Worm (Caenorhabditis elegans) whole organism, mixed stage, embryonic: ENCODE results near the gene T19D12.1.

Experiments used
- blmp-1 ChIP-seq: fragments of 150-350 bp; optimal IDR thresholded peaks from 2 replicates; lab custom pipeline; 2014; ENCODE audit warnings: missing biosample characterization, missing genetic modification characterization
- ceh-39 ChIP-seq: fragments of 150-350 bp; optimal IDR thresholded peaks from 2 replicates; lab custom pipeline; 2014; ENCODE audit warnings: missing biosample characterization, missing genetic modification characterization
- elt-1 ChIP-seq: sonication (generic microtip); optimal IDR thresholded peaks from 2 replicates; lab custom pipeline; 2017; ENCODE audit warnings: missing genetic modification characterization, mild to moderate bottlenecking, missing compliant biosample characterization, antibody characterized with exemption, moderate library complexity, borderline replicate concordance; ENCODE audit not compliant: insufficient read depth
- mep-1 ChIP-seq: fragments of 150-350 bp; optimal IDR thresholded peaks from 2 replicates; lab custom pipeline; 2017; ENCODE audit warnings: missing biosample characterization, missing genetic modification reagents, missing genetic modification characterization, inconsistent platforms
- mls-2 ChIP-seq: sonication (generic microtip); optimal IDR thresholded peaks from 2 replicates; lab custom pipeline; 2016; ENCODE audit warnings: mild to moderate bottlenecking, missing genetic modification characterization, moderate library complexity, missing compliant biosample characterization
- nhr-12 ChIP-seq: fragments of 150-350 bp; optimal IDR thresholded peaks from 2 replicates; lab custom pipeline; 2014; ENCODE audit warnings: missing biosample characterization, missing genetic modification characterization
- nhr-237 ChIP-seq: fragments of 150-350 bp; optimal IDR thresholded peaks from 2 replicates; lab custom pipeline; 2014; ENCODE audit warnings: missing biosample characterization, missing genetic modification characterization
- sem-2 ChIP-seq: fragments of 200-800 bp; sonication (Bioruptor generic); optimal IDR thresholded peaks from 2 replicates; lab custom pipeline; 2018; ENCODE audit warnings: mild to moderate bottlenecking, missing genetic modification characterization, missing compliant biosample characterization
- unc-62 ChIP-seq: fragments of 150-350 bp; optimal IDR thresholded peaks from 2 replicates; lab custom pipeline; 2014; ENCODE audit warnings: missing biosample characterization, missing genetic modification reagents, missing genetic modification characterization
- ztf-11 ChIP-seq: fragments of 150-350 bp; optimal IDR thresholded peaks from 2 replicates; lab custom pipeline; 2014; ENCODE audit warnings: missing biosample characterization, missing genetic modification characterization

- TF ChIP-seq unc-62 (GFP tag; lab: Kevin White, UChicago) = no peak
- TF ChIP-seq mep-1 = no peak
- no peak for TF ChIP-seq mls-2
- TF ChIP-seq nhr-237 = no peak
- no peak for TF ChIP-seq sem-2 (GFP tag; lab: Kevin White, UChicago)
- no peak for TF ChIP-seq blmp-1 (tag; lab: Kevin White, UChicago)
- no peak for TF ChIP-seq ceh-39
- TF ChIP-seq nhr-12 (tag; lab: Kevin White, UChicago) = no peak
- no peak for TF ChIP-seq elt-1 (tag; lab: Kevin White, UChicago)
- no peak for TF ChIP-seq ztf-11
Measured at ce11 chrII:6668496-6668895, 1.8 kb downstream of the T19D12.1 start.
